Worm (Caenorhabditis elegans) whole organism, mixed stage, embryonic: ENCODE data around the gene Y39B6A.1.

Experiments
- lin-13 ChIP-seq: fragments of 150-350 bp; optimal IDR thresholded peaks from 2 replicates; lab custom pipeline; 2014; ENCODE audit warnings: missing biosample characterization, missing genetic modification characterization
- lsy-2 ChIP-seq: fragments of 150-350 bp; optimal IDR thresholded peaks from 2 replicates; lab custom pipeline; 2014; ENCODE audit warnings: missing biosample characterization, missing genetic modification characterization

- TF ChIP-seq lsy-2 (tag; lab: Kevin White, UChicago) (peak; percentile 45), lin-13 (tag; lab: Kevin White, UChicago) (no peak)
These were observed 21.7 kb downstream of the Y39B6A.1 start for ce11 chrV:19181684-19182083.
